Worm (Caenorhabditis elegans) whole organism, young adult: ENCODE data around the gene sulp-3.

Source experiments
- B0261.1 ChIP-seq: sonication (generic microtip); optimal IDR thresholded peaks from 2 replicates; lab custom pipeline; 2016; ENCODE audit warnings: mild to moderate bottlenecking, missing genetic modification characterization, moderate library complexity, missing compliant biosample characterization
- D2030.7 ChIP-seq: fragments of 200-800 bp; sonication (Bioruptor generic); IDR thresholded peaks from 2 replicates; pipeline ENCODE4 v1.3.6; 2022; ENCODE audit warnings: missing genetic modification reagents, missing genetic modification characterization, missing compliant biosample characterization
- F39B2.1 ChIP-seq: fragments of 200-800 bp; sonication (Bioruptor generic); IDR thresholded peaks from 2 replicates; pipeline ENCODE4 v1.3.6; 2022; ENCODE audit warnings: missing genetic modification reagents, missing genetic modification characterization, missing compliant biosample characterization
- F52B5.7 ChIP-seq: sonication (generic microtip); optimal IDR thresholded peaks from 2 replicates; lab custom pipeline; 2016; ENCODE audit warnings: mild to moderate bottlenecking, missing genetic modification characterization, missing compliant biosample characterization
- F55B11.4 ChIP-seq: sonication (generic microtip); optimal IDR thresholded peaks from 2 replicates; lab custom pipeline; 2016; ENCODE audit warnings: missing compliant biosample characterization, missing genetic modification characterization, borderline replicate concordance; ENCODE audit not compliant: insufficient read depth
- F57C9.4 ChIP-seq: sonication (generic microtip); optimal IDR thresholded peaks from 2 replicates; lab custom pipeline; 2017; ENCODE audit warnings: mild to moderate bottlenecking, missing genetic modification characterization, missing compliant biosample characterization
- Y53G8AR.9 ChIP-seq: fragments of 200-800 bp; sonication (Bioruptor generic); conservative IDR thresholded peaks from 2 replicates; pipeline ENCODE4 v1.3.6; 2022; ENCODE audit warnings: missing genetic modification reagents, missing genetic modification characterization, missing compliant biosample characterization
- Y67H2A.10 ChIP-seq: fragments of 200-800 bp; sonication (Bioruptor generic); conservative IDR thresholded peaks from 2 replicates; pipeline ENCODE4 v1.3.6; 2022; ENCODE audit warnings: missing genetic modification reagents, missing genetic modification characterization, missing compliant biosample characterization
- ZK185.1 ChIP-seq: sonication (generic microtip); optimal IDR thresholded peaks from 2 replicates; lab custom pipeline; 2016; ENCODE audit warnings: mild to moderate bottlenecking, missing genetic modification characterization, missing compliant biosample characterization; ENCODE audit not compliant: poor library complexity, severe bottlenecking
- atf-7 ChIP-seq: sonication (generic microtip); optimal IDR thresholded peaks from 2 replicates; lab custom pipeline; 2017; ENCODE audit warnings: mild to moderate bottlenecking, missing genetic modification characterization, missing compliant biosample characterization
- bed-1 ChIP-seq: fragments of 200-800 bp; sonication (Bioruptor generic); IDR thresholded peaks from 2 replicates; pipeline ENCODE4 v1.3.6; 2022; ENCODE audit warnings: missing genetic modification reagents, missing genetic modification characterization, missing compliant biosample characterization
- cebp-2 ChIP-seq: fragments of 200-800 bp; sonication (Bioruptor generic); IDR thresholded peaks from 2 replicates; pipeline ENCODE4 v1.3.6; 2022; ENCODE audit warnings: missing genetic modification characterization, missing compliant biosample characterization
- ceh-40 ChIP-seq: fragments of 200-800 bp; sonication (Bioruptor generic); IDR thresholded peaks from 2 replicates; pipeline ENCODE4 v1.3.6; 2022; ENCODE audit warnings: missing genetic modification characterization, missing compliant biosample characterization
- ceh-58 ChIP-seq: fragments of 200-800 bp; sonication (Bioruptor generic); IDR thresholded peaks from 2 replicates; pipeline ENCODE4 v1.3.6; 2022; ENCODE audit warnings: missing genetic modification characterization, missing compliant biosample characterization
- dox-1 ChIP-seq: fragments of 200-800 bp; sonication (Bioruptor generic); IDR thresholded peaks from 2 replicates; pipeline ENCODE4 v1.3.6; 2022; ENCODE audit warnings: missing genetic modification reagents, missing genetic modification characterization, missing compliant biosample characterization
- dpl-1 ChIP-seq: fragments of 150-350 bp; optimal IDR thresholded peaks from 2 replicates; lab custom pipeline; 2014; ENCODE audit warnings: missing biosample characterization, missing genetic modification reagents, missing genetic modification characterization
- efl-1 ChIP-seq: fragments of 150-350 bp; optimal IDR thresholded peaks from 2 replicates; lab custom pipeline; 2014; ENCODE audit warnings: missing biosample characterization, missing genetic modification reagents, missing genetic modification characterization
- egl-44 ChIP-seq: fragments of 200-800 bp; sonication (Bioruptor generic); IDR thresholded peaks from 2 replicates; pipeline ENCODE4 v1.3.6; 2022; ENCODE audit warnings: missing genetic modification reagents, missing genetic modification characterization, missing compliant biosample characterization
- gei-17 ChIP-seq: fragments of 200-800 bp; sonication (Bioruptor generic); optimal IDR thresholded peaks from 2 replicates; lab custom pipeline; 2018; ENCODE audit warnings: mild to moderate bottlenecking, missing genetic modification characterization, missing compliant biosample characterization
- lin-26 ChIP-seq: fragments of 200-800 bp; sonication (Bioruptor generic); IDR thresholded peaks from 2 replicates; pipeline ENCODE4 v1.3.6; 2022; ENCODE audit warnings: missing genetic modification reagents, missing genetic modification characterization, missing compliant biosample characterization
- lin-35 ChIP-seq, 3 experiments: fragments of 150-350 bp in 2 of 3; sonication (generic microtip) in 1 of 3; optimal IDR thresholded peaks; 2 replicates each; lab custom pipeline; 2014 to 2018; ENCODE audit warnings: missing biosample characterization in 3 of 3, missing genetic modification characterization in 3 of 3, missing genetic modification reagents in 3 of 3
- lir-1 ChIP-seq: fragments of 200-800 bp; sonication (Bioruptor generic); conservative IDR thresholded peaks from 2 replicates; pipeline ENCODE4 v1.3.6; 2022; ENCODE audit warnings: missing genetic modification reagents, missing genetic modification characterization, missing compliant biosample characterization
- madf-10 ChIP-seq: sonication (generic microtip); optimal IDR thresholded peaks from 2 replicates; lab custom pipeline; 2016; ENCODE audit warnings: mild to moderate bottlenecking, missing genetic modification characterization, missing compliant biosample characterization
- madf-6 ChIP-seq: fragments of 200-800 bp; sonication (Bioruptor generic); IDR thresholded peaks from 2 replicates; pipeline ENCODE4 v1.3.6; 2022; ENCODE audit warnings: missing genetic modification reagents, missing genetic modification characterization, missing compliant biosample characterization
- nfya-1 ChIP-seq: sonication (generic microtip); optimal IDR thresholded peaks from 2 replicates; lab custom pipeline; 2017; ENCODE audit warnings: antibody characterized with exemption, missing compliant biosample characterization, missing genetic modification characterization, borderline replicate concordance; ENCODE audit not compliant: insufficient read depth
- nhr-27 ChIP-seq: fragments of 200-800 bp; sonication (Bioruptor generic); optimal IDR thresholded peaks from 2 replicates; lab custom pipeline; 2018; ENCODE audit warnings: mild to moderate bottlenecking, missing genetic modification characterization, moderate library complexity, missing compliant biosample characterization
- nhr-80 ChIP-seq: sonication (generic microtip); optimal IDR thresholded peaks from 2 replicates; lab custom pipeline; 2016; ENCODE audit warnings: missing genetic modification characterization, missing compliant biosample characterization
- repo-1 ChIP-seq: sonication (generic microtip); optimal IDR thresholded peaks from 2 replicates; lab custom pipeline; 2017; ENCODE audit warnings: mild to moderate bottlenecking, missing genetic modification characterization, missing compliant biosample characterization
- tbp1 ChIP-seq: fragments of 200-800 bp; sonication (Bioruptor generic); optimal IDR thresholded peaks from 2 replicates; lab custom pipeline; 2018; ENCODE audit warnings: mild to moderate bottlenecking, missing genetic modification characterization, missing compliant biosample characterization
- tbx-9 ChIP-seq: sonication (generic microtip); optimal IDR thresholded peaks from 2 replicates; lab custom pipeline; 2016; ENCODE audit warnings: borderline replicate concordance, missing genetic modification characterization, inconsistent platforms, missing compliant biosample characterization
- ztf-18 ChIP-seq: sonication (generic microtip); optimal IDR thresholded peaks from 2 replicates; lab custom pipeline; 2016; ENCODE audit warnings: missing genotype, mild to moderate bottlenecking, missing genetic modification characterization, missing compliant biosample characterization
- ztf-26 ChIP-seq: sonication (generic microtip); optimal IDR thresholded peaks from 2 replicates; lab custom pipeline; 2017; ENCODE audit warnings: missing genetic modification characterization, missing compliant biosample characterization
- ztf-28 ChIP-seq: fragments of 200-800 bp; sonication (Bioruptor generic); IDR thresholded peaks from 2 replicates; pipeline ENCODE4 v1.3.6; 2022; ENCODE audit warnings: missing genetic modification reagents, missing genetic modification characterization, missing compliant biosample characterization

sulp-3 gene

ce11 chrX:8404308-8405085 lies 3.7 kb downstream of the sulp-3 start (continued):
- TF ChIP-seq B0261.1 (tag; lab: Kevin White, UChicago) (peak; percentile 99), D2030.7 (peak; percentile 80), efl-1 (GFP tag; lab: Kevin White, UChicago) (no peak)

ce11 chrX:8394279-8394678 lies 13.9 kb downstream of the sulp-3 start:
- no peak for TF ChIP-seq repo-1 (tag; lab: Kevin White, UChicago)
- TF ChIP-seq ceh-58 (GFP tag; lab: Robert Waterston, UW): no peak
- TF ChIP-seq egl-44 (GFP tag; lab: Robert Waterston, UW): no peak
- TF ChIP-seq madf-10 (tag; lab: Kevin White, UChicago): no peak
- TF ChIP-seq ztf-28 (GFP tag; lab: Robert Waterston, UW): no peak
- no peak for TF ChIP-seq tbx-9 (tag; lab: Kevin White, UChicago)
- no peak for TF ChIP-seq madf-6
- TF ChIP-seq cebp-2 (GFP tag; lab: Robert Waterston, UW): no peak

ce11 chrX:8392539-8392996 lies 15.6 kb downstream of the sulp-3 start, which contains the start of gene wrk-1:
Gene wrk-1 (minus strand): TSS chrX:8392589.
- no peak for TF ChIP-seq ZK185.1 (tag; lab: Kevin White, UChicago)
- no peak for TF ChIP-seq ceh-40 (GFP tag; lab: Robert Waterston, UW)
- peak; percentile 65 for TF ChIP-seq nhr-80 (tag; lab: Kevin White, UChicago)
- no peak for TF ChIP-seq gei-17 (GFP tag; lab: Kevin White, UChicago)
- no peak for TF ChIP-seq lin-26 (GFP tag; lab: Robert Waterston, UW)
- TF ChIP-seq dox-1 (GFP tag; lab: Robert Waterston, UW): peak; percentile 40; the same call in 1 of the 2 replicates
- TF ChIP-seq ztf-26: no peak

- no peak for TF ChIP-seq lin-35 (GFP tag; optimal IDR thresholded peaks at IDR 0.05; lab: Kevin White, UChicago)
- TF ChIP-seq F52B5.7 (tag; lab: Kevin White, UChicago): no peak
- TF ChIP-seq F57C9.4 (tag; lab: Kevin White, UChicago): no peak
- no peak for TF ChIP-seq F55B11.4 (tag; lab: Kevin White, UChicago)
- TF ChIP-seq, all 124 proteins: peak for 0
Measured at ce11 chrX:8391505-8391904, 16.7 kb downstream of the sulp-3 start.

ce11 chrX:8390508-8390907 lies 17.7 kb downstream of the sulp-3 start:
- TF ChIP-seq dpl-1: no peak
- no peak for TF ChIP-seq Y53G8AR.9
- TF ChIP-seq F39B2.1 (GFP tag; lab: Robert Waterston, UW): no peak
- TF ChIP-seq Y67H2A.10 (GFP tag; lab: Robert Waterston, UW): no peak
- no peak for TF ChIP-seq nhr-27 (tag; lab: Kevin White, UChicago)
- TF ChIP-seq ztf-18 (tag; lab: Kevin White, UChicago): no peak
- no peak for TF ChIP-seq tbp1 (GFP tag; lab: Kevin White, UChicago)
- no peak for TF ChIP-seq lir-1
- no peak for TF ChIP-seq bed-1 (GFP tag; lab: Robert Waterston, UW)
- no peak for TF ChIP-seq atf-7 (tag; lab: Kevin White, UChicago)
- no peak for TF ChIP-seq nfya-1 (tag; lab: Kevin White, UChicago)
